Fruit fly (Drosophila melanogaster) whole organism, embryonic: ENCODE data around the gene CG42554.
A peak's percentile ranks its signal among the peaks of the same experiment; 100 is the strongest.

Experiments used
- Adf1 ChIP-seq: fragments of 200-800 bp; sonication (Bioruptor generic); IDR thresholded peaks from 2 replicates; pipeline ENCODE4 v1.3.6; 2022; ENCODE audit warnings: missing biosample characterization, missing genetic modification characterization
- C15 ChIP-seq: fragments of 200-800 bp; sonication (Bioruptor generic); IDR thresholded peaks from 3 replicates; pipeline ENCODE4 v1.3.6; 2022; ENCODE audit warnings: missing biosample characterization, missing genetic modification characterization
- CG12219 ChIP-seq: fragments of 200-800 bp; sonication (Bioruptor generic); optimal IDR thresholded peaks from 3 replicates; lab custom pipeline; 2018; ENCODE audit warnings: missing biosample characterization, mild to moderate bottlenecking, missing genetic modification characterization
- CG12659 ChIP-seq: fragments of 200-800 bp; sonication (Bioruptor generic); optimal IDR thresholded peaks from 3 replicates; lab custom pipeline; 2017; ENCODE audit warnings: mild to moderate bottlenecking, missing biosample characterization, missing genetic modification reagents, missing genetic modification characterization
- CG12744 ChIP-seq: fragments of 200-800 bp; sonication (Bioruptor generic); optimal IDR thresholded peaks from 2 replicates; lab custom pipeline; 2016; ENCODE audit warnings: missing biosample characterization, missing genetic modification characterization
- CG13123 ChIP-seq: fragments of 200-800 bp; sonication (Bioruptor generic); optimal IDR thresholded peaks from 2 replicates; lab custom pipeline; 2016; ENCODE audit warnings: missing biosample characterization, missing genetic modification characterization
- CG13287 ChIP-seq: fragments of 200-800 bp; sonication (Bioruptor generic); IDR thresholded peaks from 2 replicates; pipeline ENCODE4 v1.3.6; 2022; ENCODE audit warnings: missing biosample characterization, missing genetic modification characterization; ENCODE audit not compliant: partially characterized antibody
- CG13296 ChIP-seq: fragments of 200-800 bp; sonication (Bioruptor generic); optimal IDR thresholded peaks from 3 replicates; lab custom pipeline; 2018; ENCODE audit warnings: missing biosample characterization, mild to moderate bottlenecking, missing genetic modification characterization
- CG13894 ChIP-seq: fragments of 200-800 bp; sonication (Bioruptor generic); optimal IDR thresholded peaks from 3 replicates; lab custom pipeline; 2018; ENCODE audit warnings: missing biosample characterization, mild to moderate bottlenecking, missing genetic modification characterization, moderate library complexity
- CG16863 ChIP-seq: fragments of 200-800 bp; sonication (Bioruptor generic); optimal IDR thresholded peaks from 3 replicates; lab custom pipeline; 2016; ENCODE audit warnings: missing biosample characterization, missing genetic modification characterization
- CG2678 ChIP-seq: fragments of 200-800 bp; sonication (Bioruptor generic); optimal IDR thresholded peaks from 3 replicates; lab custom pipeline; 2019; ENCODE audit warnings: missing biosample characterization, mild to moderate bottlenecking, missing genetic modification characterization, moderate library complexity
- CG30020 ChIP-seq: fragments of 200-800 bp; optimal IDR thresholded peaks from 2 replicates; lab custom pipeline; 2019; ENCODE audit warnings: missing biosample characterization, mild to moderate bottlenecking, missing genetic modification characterization, moderate library complexity
- CG30403 ChIP-seq: fragments of 200-800 bp; sonication (Bioruptor generic); optimal IDR thresholded peaks from 3 replicates; lab custom pipeline; 2016; ENCODE audit warnings: missing biosample characterization, missing genetic modification characterization
- CG34376 ChIP-seq: fragments of 200-800 bp; sonication (Bioruptor generic); optimal IDR thresholded peaks from 2 replicates; lab custom pipeline; 2018; ENCODE audit warnings: missing biosample characterization, mild to moderate bottlenecking, missing genetic modification characterization
- CG3838 ChIP-seq: fragments of 200-800 bp; sonication (Bioruptor generic); optimal IDR thresholded peaks from 3 replicates; lab custom pipeline; 2016; ENCODE audit warnings: missing biosample characterization, missing genetic modification characterization
- CG4282 ChIP-seq: fragments of 200-800 bp; sonication (Bioruptor generic); optimal IDR thresholded peaks from 2 replicates; lab custom pipeline; 2016; ENCODE audit warnings: missing biosample characterization, missing genetic modification characterization
- CG4820 ChIP-seq: fragments of 200-800 bp; sonication (Bioruptor generic); optimal IDR thresholded peaks from 3 replicates; lab custom pipeline; 2016; ENCODE audit warnings: missing biosample characterization, missing genetic modification characterization
- CG6254 ChIP-seq: fragments of 200-800 bp; sonication (Bioruptor generic); optimal IDR thresholded peaks from 3 replicates; lab custom pipeline; 2017; ENCODE audit warnings: mild to moderate bottlenecking, missing biosample characterization, missing genetic modification reagents, missing genetic modification characterization
- CG6689 ChIP-seq: fragments of 200-800 bp; sonication (Bioruptor generic); IDR thresholded peaks from 2 replicates; pipeline ENCODE4 v1.3.6; 2022; ENCODE audit warnings: missing biosample characterization, missing genetic modification characterization
- CG9609 ChIP-seq: fragments of 200-800 bp; sonication (Bioruptor generic); optimal IDR thresholded peaks from 3 replicates; lab custom pipeline; 2016; ENCODE audit warnings: missing biosample characterization, missing genetic modification characterization
- CG9876 ChIP-seq: fragments of 200-800 bp; sonication (Bioruptor generic); optimal IDR thresholded peaks from 2 replicates; lab custom pipeline; 2016; ENCODE audit warnings: missing biosample characterization, missing genetic modification characterization
- D ChIP-seq, 2 experiments: fragments of 200-800 bp in 1 of 2; fragments of >200 bp in 1 of 2; sonication (Bioruptor generic) in 1 of 2; optimal IDR thresholded peaks; 2 replicates in 1 of 2; 3 replicates in 1 of 2; lab custom pipeline; 2017; ENCODE audit warnings: mild to moderate bottlenecking in 1 of 2, missing biosample characterization in 1 of 2, missing genetic modification characterization in 1 of 2, missing genetic modification reagents in 1 of 2
- Dad ChIP-seq: fragments of 200-800 bp; sonication (Bioruptor generic); optimal IDR thresholded peaks from 3 replicates; lab custom pipeline; 2016; ENCODE audit warnings: missing biosample characterization, missing genetic modification characterization
- Dip2 ChIP-seq: fragments of 200-800 bp; sonication (Bioruptor generic); IDR thresholded peaks from 2 replicates; pipeline ENCODE4 v1.3.6; 2022; ENCODE audit warnings: missing biosample characterization, missing genetic modification characterization
- Dll ChIP-seq: fragments of 200-800 bp; sonication (Bioruptor generic); IDR thresholded peaks from 4 replicates; pipeline ENCODE4 v1.3.6; 2022; ENCODE audit warnings: missing biosample characterization, missing genetic modification characterization; ENCODE audit not compliant: partially characterized antibody
- HmgD ChIP-seq: fragments of 200-800 bp; sonication (Bioruptor generic); optimal IDR thresholded peaks from 3 replicates; lab custom pipeline; 2016; ENCODE audit warnings: missing biosample characterization, missing genetic modification characterization
- Hr39 ChIP-seq: fragments of >200 bp; optimal IDR thresholded peaks from 2 replicates; lab custom pipeline; 2017
- Hsf ChIP-seq: fragments of 200-800 bp; sonication (Bioruptor generic); optimal IDR thresholded peaks from 3 replicates; lab custom pipeline; 2016; ENCODE audit warnings: missing biosample characterization, missing genetic modification characterization
- Pdp1 ChIP-seq, 2 experiments: fragments of 200-800 bp; sonication (Bioruptor generic); optimal IDR thresholded peaks; 3 replicates each; lab custom pipeline; 2016; ENCODE audit warnings: missing biosample characterization in 2 of 2, missing genetic modification characterization in 2 of 2, mild to moderate bottlenecking in 1 of 2, moderate library complexity in 1 of 2
- Rx ChIP-seq: fragments of 200-800 bp; sonication (Bioruptor generic); IDR thresholded peaks from 2 replicates; pipeline ENCODE4 v1.3.6; 2022; ENCODE audit warnings: missing biosample characterization, missing genetic modification characterization
- Sin3A ChIP-seq: fragments of >200 bp; optimal IDR thresholded peaks from 2 replicates; lab custom pipeline; 2018
- Stat92E ChIP-seq, 3 experiments: fragments of >200 bp in 2 of 3; fragments of 200-800 bp in 1 of 3; sonication (Bioruptor generic) in 1 of 3; optimal IDR thresholded peaks; 2 replicates each; lab custom pipeline; 2017 to 2019; ENCODE audit warnings: missing biosample characterization in 3 of 3, missing genetic modification characterization in 3 of 3, mild to moderate bottlenecking in 1 of 3, moderate library complexity in 1 of 3
- Xrp1 ChIP-seq: fragments of 200-800 bp; sonication (Bioruptor generic); IDR thresholded peaks from 2 replicates; pipeline ENCODE4 v1.3.6; 2022; ENCODE audit warnings: missing biosample characterization, missing genetic modification characterization
- aop ChIP-seq: fragments of 200-800 bp; sonication (Bioruptor generic); IDR thresholded peaks from 2 replicates; pipeline ENCODE4 v1.3.6; 2022; ENCODE audit warnings: missing biosample characterization, missing genetic modification characterization
- crol ChIP-seq: fragments of 200-800 bp; sonication (Bioruptor generic); IDR thresholded peaks from 2 replicates; pipeline ENCODE4 v1.3.6; 2022; ENCODE audit warnings: missing biosample characterization, missing genetic modification characterization
- dimm ChIP-seq: fragments of 200-800 bp; sonication (Bioruptor generic); IDR thresholded peaks from 2 replicates; pipeline ENCODE4 v1.3.6; 2022; ENCODE audit warnings: missing biosample characterization, missing genetic modification characterization
- eyg ChIP-seq: fragments of 200-800 bp; sonication (Bioruptor generic); optimal IDR thresholded peaks from 3 replicates; lab custom pipeline; 2016; ENCODE audit warnings: missing biosample characterization, missing genetic modification characterization
- gce ChIP-seq: fragments of 200-800 bp; sonication (Bioruptor generic); IDR thresholded peaks from 3 replicates; pipeline ENCODE4 v1.3.6; 2022; ENCODE audit warnings: missing biosample characterization, missing genetic modification characterization
- hbn ChIP-seq: fragments of 200-800 bp; sonication (Bioruptor generic); IDR thresholded peaks from 2 replicates; pipeline ENCODE4 v1.3.6; 2022; ENCODE audit warnings: missing biosample characterization, missing genetic modification characterization; ENCODE audit not compliant: partially characterized antibody
- inv ChIP-seq: fragments of 200-800 bp; sonication (Bioruptor generic); IDR thresholded peaks from 2 replicates; pipeline ENCODE4 v1.3.6; 2022; ENCODE audit warnings: missing biosample characterization, missing genetic modification characterization; ENCODE audit not compliant: partially characterized antibody
- jing ChIP-seq: fragments of 200-800 bp; sonication (Bioruptor generic); optimal IDR thresholded peaks from 2 replicates; lab custom pipeline; 2018; ENCODE audit warnings: missing biosample characterization, mild to moderate bottlenecking, missing genetic modification characterization
- jumu ChIP-seq: fragments of 200-800 bp; sonication (Bioruptor generic); optimal IDR thresholded peaks from 3 replicates; lab custom pipeline; 2016; ENCODE audit warnings: missing biosample characterization, missing genetic modification characterization
- lola ChIP-seq, 3 experiments: fragments of >200 bp in 2 of 3; fragments of 200-800 bp in 1 of 3; sonication (Bioruptor generic) in 1 of 3; optimal IDR thresholded peaks; 2 replicates each; lab custom pipeline; 2017 to 2019; ENCODE audit warnings: missing biosample characterization in 3 of 3, missing genetic modification characterization in 3 of 3, mild to moderate bottlenecking in 1 of 3, moderate library complexity in 1 of 3
- mirr ChIP-seq: fragments of 200-800 bp; sonication (Bioruptor generic); optimal IDR thresholded peaks from 3 replicates; lab custom pipeline; 2018; ENCODE audit warnings: missing biosample characterization, mild to moderate bottlenecking, missing genetic modification characterization
- ro ChIP-seq: fragments of 200-800 bp; sonication (Bioruptor generic); IDR thresholded peaks from 2 replicates; pipeline ENCODE4 v1.3.6; 2022; ENCODE audit warnings: missing biosample characterization, missing genetic modification characterization
- row ChIP-seq: fragments of 200-800 bp; sonication (Bioruptor generic); IDR thresholded peaks from 3 replicates; pipeline ENCODE4 v1.3.6; 2022; ENCODE audit warnings: missing biosample characterization, missing genetic modification characterization
- slp2 ChIP-seq: fragments of 200-800 bp; sonication (Bioruptor generic); optimal IDR thresholded peaks from 2 replicates; lab custom pipeline; 2016; ENCODE audit warnings: missing biosample characterization, missing genetic modification characterization
- wdn ChIP-seq: fragments of 200-800 bp; sonication (Bioruptor generic); IDR thresholded peaks from 2 replicates; pipeline ENCODE4 v1.3.6; 2022; ENCODE audit warnings: missing biosample characterization, missing genetic modification characterization

Gene CG42554

DNA sequence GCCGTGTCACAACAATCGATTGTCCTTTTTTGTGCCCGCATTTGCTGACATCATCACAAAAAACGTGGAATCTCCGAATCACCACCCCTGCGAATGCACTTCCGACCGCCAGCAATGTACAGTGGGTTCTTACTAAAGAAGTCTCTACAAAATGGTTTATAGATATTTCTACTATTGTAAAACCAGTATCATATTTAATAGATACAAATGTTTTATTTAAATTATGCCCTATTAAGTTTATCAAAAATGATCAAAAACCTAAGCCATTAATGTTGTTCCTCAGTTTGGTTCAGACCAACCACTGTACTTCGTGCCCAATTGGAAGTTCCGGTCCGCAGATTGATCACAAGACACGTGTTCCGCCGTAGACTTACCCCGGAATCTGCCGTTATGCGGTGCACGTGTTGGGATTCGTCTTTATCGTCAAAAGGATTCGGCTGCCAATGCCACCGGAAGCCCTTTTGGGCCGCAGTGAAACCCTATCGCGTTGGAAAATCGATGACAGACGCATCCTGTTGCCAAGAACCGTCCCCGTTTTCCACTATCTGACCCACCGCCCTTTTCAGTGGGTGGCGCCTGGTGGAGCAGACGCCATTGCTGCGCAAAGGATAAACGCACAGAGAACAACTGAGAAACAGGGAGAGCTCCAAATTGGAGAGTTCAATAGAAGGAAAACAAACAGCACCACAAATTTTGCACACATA lies 30.8 kb upstream of the CG42554 start (continued):
- TF ChIP-seq CG34376 (GFP tag; lab: Kevin White, UChicago) (no peak), CG4820 (GFP tag; lab: Kevin White, UChicago) (no peak), eyg (no peak), D (optimal IDR thresholded peaks at IDR 0.05; lab: Kevin White, UChicago) (no peak), D (GFP tag; optimal IDR thresholded peaks at IDR 0.05; lab: Kevin White, UChicago) (peak; percentile 24)

DNA sequence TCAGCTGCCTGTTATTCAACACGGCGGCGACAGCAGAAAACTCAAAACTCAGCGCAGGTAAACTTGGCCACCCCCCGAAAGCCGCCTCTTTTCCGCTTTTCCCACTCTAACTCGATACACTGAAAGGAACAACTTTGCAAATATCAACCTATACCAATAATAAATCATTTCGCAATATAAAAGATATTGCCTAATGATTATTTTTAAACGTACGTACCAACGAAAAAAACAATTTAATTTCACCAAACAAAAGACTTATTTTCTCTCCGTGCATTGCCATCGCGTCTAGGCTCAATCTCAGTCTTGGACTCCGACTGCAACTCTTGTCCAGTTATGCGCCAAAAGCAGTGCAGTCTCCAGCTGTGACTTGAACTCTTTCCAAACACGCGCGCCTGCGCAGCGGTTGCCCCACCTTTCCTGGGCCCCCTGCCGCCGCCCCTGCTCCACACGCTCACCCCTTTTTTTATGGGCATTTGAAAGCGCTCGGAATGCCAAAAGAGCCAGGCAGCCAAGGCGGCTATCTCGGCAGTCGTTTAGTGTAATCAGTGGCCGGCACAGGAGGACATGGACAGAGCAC lies 29.8 kb upstream of the CG42554 start:
- TF ChIP-seq lola (GFP tag; optimal IDR thresholded peaks at IDR 0.05; lab: Kevin White, UChicago) (peak in 1 of 3 experiments; percentile 59), crol (GFP tag; lab: Robert Waterston, UW) (peak; percentile 59), CG6689 (GFP tag; lab: Robert Waterston, UW) (peak; percentile 68), CG9876 (GFP tag; lab: Kevin White, UChicago) (no peak), CG30020 (tag; lab: Kevin White, UChicago) (no peak), Hsf (GFP tag; lab: Kevin White, UChicago) (peak; percentile 26), C15 (no peak), CG30403 (GFP tag; lab: Kevin White, UChicago) (peak; percentile 57), CG12219 (GFP tag; lab: Kevin White, UChicago) (peak; percentile 26), CG6254 (peak; percentile 17), Sin3A (lab: Kevin White, UChicago) (no peak), Adf1 (GFP tag; lab: Robert Waterston, UW) (no peak), CG16863 (GFP tag; lab: Kevin White, UChicago) (peak; percentile 52), Dll (no peak), Dip2 (no peak), CG4282 (GFP tag; lab: Kevin White, UChicago) (peak; percentile 25), Pdp1 (GFP tag; optimal IDR thresholded peaks at IDR 0.05; lab: Kevin White, UChicago) (peak; percentile 50 to 53), Dad (GFP tag; lab: Kevin White, UChicago) (no peak), CG13296 (GFP tag; lab: Kevin White, UChicago) (no peak), CG13123 (no peak), jing (no peak), hbn (GFP tag; lab: Robert Waterston, UW) (no peak), Rx (GFP tag; lab: Robert Waterston, UW) (peak; percentile 32; the same call in 1 of the 2 replicates), aop (no peak), HmgD (GFP tag; lab: Kevin White, UChicago) (no peak), inv (GFP tag; lab: Robert Waterston, UW) (no peak), gce (GFP tag; lab: Robert Waterston, UW) (peak; percentile 58; the same call in 1 of the 3 replicates), Xrp1 (GFP tag; lab: Robert Waterston, UW) (peak; percentile 75), slp2 (GFP tag; lab: Kevin White, UChicago) (peak; percentile 29), Stat92E (GFP tag; optimal IDR thresholded peaks at IDR 0.05; lab: Kevin White, UChicago) (no peak), CG13894 (no peak), CG12744 (GFP tag; lab: Kevin White, UChicago) (no peak), CG3838 (GFP tag; lab: Kevin White, UChicago) (no peak), ro (no peak), CG9609 (GFP tag; lab: Kevin White, UChicago) (peak; percentile 10), CG2678 (tag; lab: Kevin White, UChicago) (peak; percentile 69), wdn (GFP tag; lab: Robert Waterston, UW) (no peak), CG12659 (GFP tag; lab: Kevin White, UChicago) (peak; percentile 35), Hr39 (lab: Kevin White, UChicago) (no peak), CG13287 (GFP tag; lab: Robert Waterston, UW) (no peak), mirr (GFP tag; lab: Kevin White, UChicago) (no peak), jumu (GFP tag; lab: Kevin White, UChicago) (peak; percentile 39), row (GFP tag; lab: Robert Waterston, UW) (peak; percentile 45; the same call in 1 of the 3 replicates), dimm (GFP tag; lab: Robert Waterston, UW) (no peak)
